Fruit fly (Drosophila melanogaster): ENCODE measurements around the gene CG9114.

DNA sequence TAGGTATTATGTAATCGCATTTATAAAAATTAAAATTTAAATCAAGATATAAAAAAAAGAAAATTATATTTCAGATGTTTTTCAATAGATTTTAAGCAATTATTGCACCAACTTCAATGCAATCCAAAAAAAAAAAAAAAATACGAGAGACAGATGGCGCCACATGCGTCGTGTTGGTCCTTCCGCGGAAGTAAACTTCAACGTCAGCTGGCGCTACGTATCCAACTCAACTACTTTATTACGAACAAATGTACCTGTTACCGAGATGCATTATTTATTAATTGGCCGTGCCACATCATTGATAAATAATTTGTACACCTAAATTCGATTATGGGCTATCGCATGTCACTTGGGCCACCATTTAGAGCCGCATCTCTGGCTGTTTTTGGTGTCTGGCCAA lies 20.7 kb upstream of the CG9114 start:
- TF ChIP-seq h (optimal IDR thresholded peaks at IDR 0.05), result no peak
- TF ChIP-seq insv (optimal IDR thresholded peaks at IDR 0.05), result no peak
- TF ChIP-seq psq (optimal IDR thresholded peaks at IDR 0.05), result no peak
- no peak for TF ChIP-seq Sin3A (optimal IDR thresholded peaks at IDR 0.05)

Data from Kc167 (cell line).